Fruit fly (Drosophila melanogaster) whole organism, embryonic: ENCODE measurements around the gene CG43062.

ENCODE experiments used
- Bteb2 ChIP-seq: fragments of 200-800 bp; sonication (Bioruptor generic); optimal IDR thresholded peaks from 2 replicates; lab custom pipeline; 2016; ENCODE audit warnings: missing biosample characterization, missing genetic modification characterization
- C15 ChIP-seq: fragments of 200-800 bp; sonication (Bioruptor generic); IDR thresholded peaks from 3 replicates; pipeline ENCODE4 v1.3.6; 2022; ENCODE audit warnings: missing biosample characterization, missing genetic modification characterization
- CG1024 ChIP-seq: fragments of 200-800 bp; sonication (Bioruptor generic); IDR thresholded peaks from 2 replicates; pipeline ENCODE4 v1.3.6; 2022; ENCODE audit warnings: missing biosample characterization, missing genetic modification characterization
- CG11696 ChIP-seq: fragments of 200-800 bp; sonication (Bioruptor generic); IDR thresholded peaks from 2 replicates; pipeline ENCODE4 v1.3.6; 2022; ENCODE audit warnings: missing biosample characterization, missing genetic modification characterization
- CG11723 ChIP-seq: fragments of 200-800 bp; sonication (Bioruptor generic); optimal IDR thresholded peaks from 2 replicates; lab custom pipeline; 2017; ENCODE audit warnings: missing biosample characterization, mild to moderate bottlenecking, missing genetic modification characterization
- CG12769 ChIP-seq: fragments of 200-800 bp; sonication (Bioruptor generic); optimal IDR thresholded peaks from 2 replicates; lab custom pipeline; 2019; ENCODE audit warnings: missing biosample characterization, mild to moderate bottlenecking, missing genetic modification characterization, moderate library complexity
- CG13775 ChIP-seq: fragments of 200-800 bp; sonication (Bioruptor generic); optimal IDR thresholded peaks from 3 replicates; lab custom pipeline; 2017; ENCODE audit warnings: missing biosample characterization, mild to moderate bottlenecking, missing genetic modification characterization
- CG14441 ChIP-seq: fragments of 200-800 bp; sonication (Bioruptor generic); IDR thresholded peaks from 2 replicates; pipeline ENCODE4 v1.3.6; 2022; ENCODE audit warnings: missing biosample characterization, missing genetic modification characterization
- CG14710 ChIP-seq: fragments of 200-800 bp; sonication (Bioruptor generic); optimal IDR thresholded peaks from 3 replicates; lab custom pipeline; 2019; ENCODE audit warnings: missing biosample characterization, mild to moderate bottlenecking, missing genetic modification characterization, moderate library complexity
- CG1529 ChIP-seq: fragments of 200-800 bp; sonication (Bioruptor generic); optimal IDR thresholded peaks from 3 replicates; lab custom pipeline; 2018; ENCODE audit warnings: missing biosample characterization, missing genetic modification characterization
- CG1792 ChIP-seq: fragments of 200-800 bp; sonication (Bioruptor generic); optimal IDR thresholded peaks from 2 replicates; lab custom pipeline; 2016; ENCODE audit warnings: missing biosample characterization, missing genetic modification characterization
- CG18011 ChIP-seq: fragments of 200-800 bp; sonication (Bioruptor generic); optimal IDR thresholded peaks from 2 replicates; lab custom pipeline; 2017; ENCODE audit warnings: missing biosample characterization, missing genetic modification characterization, mild to moderate bottlenecking, moderate library complexity, missing genotype
- CG1832 ChIP-seq: fragments of 200-800 bp; sonication (Bioruptor generic); optimal IDR thresholded peaks from 2 replicates; lab custom pipeline; 2017; ENCODE audit warnings: missing biosample characterization, mild to moderate bottlenecking, missing genetic modification characterization, inconsistent platforms
- CG18599 ChIP-seq: fragments of 200-800 bp; sonication (Bioruptor generic); optimal IDR thresholded peaks from 3 replicates; lab custom pipeline; 2017; ENCODE audit warnings: missing biosample characterization, missing genetic modification characterization, mild to moderate bottlenecking, moderate library complexity, missing genetic modification reagents
- CG3281 ChIP-seq: fragments of 200-800 bp; sonication (Bioruptor generic); optimal IDR thresholded peaks from 3 replicates; lab custom pipeline; 2017; ENCODE audit warnings: missing biosample characterization, mild to moderate bottlenecking, missing genetic modification characterization
- CG33213 ChIP-seq: fragments of 200-800 bp; sonication (Bioruptor generic); optimal IDR thresholded peaks from 3 replicates; lab custom pipeline; 2016; ENCODE audit warnings: missing biosample characterization, missing genetic modification characterization
- CG4282 ChIP-seq: fragments of 200-800 bp; sonication (Bioruptor generic); optimal IDR thresholded peaks from 2 replicates; lab custom pipeline; 2016; ENCODE audit warnings: missing biosample characterization, missing genetic modification characterization
- CG6765 ChIP-seq: fragments of 200-800 bp; sonication (Bioruptor generic); optimal IDR thresholded peaks from 3 replicates; lab custom pipeline; 2017; ENCODE audit warnings: missing biosample characterization, mild to moderate bottlenecking, missing genetic modification characterization
- CG7372 ChIP-seq: fragments of 200-800 bp; sonication (Bioruptor generic); IDR thresholded peaks from 2 replicates; pipeline ENCODE4 v1.3.6; 2022; ENCODE audit warnings: missing biosample characterization, missing genetic modification characterization
- CG7963 ChIP-seq: fragments of 200-800 bp; sonication (Bioruptor generic); IDR thresholded peaks from 3 replicates; pipeline ENCODE4 v1.3.6; 2022; ENCODE audit warnings: missing biosample characterization, missing genetic modification characterization; ENCODE audit not compliant: partially characterized antibody
- CG7987 ChIP-seq: fragments of 200-800 bp; sonication (Bioruptor generic); optimal IDR thresholded peaks from 2 replicates; lab custom pipeline; 2018; ENCODE audit warnings: missing biosample characterization, mild to moderate bottlenecking, missing genetic modification characterization, moderate library complexity
- CG8924 ChIP-seq: fragments of 200-800 bp; optimal IDR thresholded peaks from 3 replicates; lab custom pipeline; 2019; ENCODE audit warnings: missing biosample characterization, mild to moderate bottlenecking, missing genetic modification characterization, moderate library complexity
- CG9727 ChIP-seq: fragments of 200-800 bp; sonication (Bioruptor generic); optimal IDR thresholded peaks from 3 replicates; lab custom pipeline; 2017; ENCODE audit warnings: missing biosample characterization, mild to moderate bottlenecking, missing genetic modification characterization
- CTCF ChIP-seq: fragments of 200-800 bp; sonication (Bioruptor generic); optimal IDR thresholded peaks from 2 replicates; lab custom pipeline; 2017; ENCODE audit warnings: missing biosample characterization, mild to moderate bottlenecking, missing genetic modification characterization, moderate library complexity
- Chrac-16 ChIP-seq: fragments of 200-800 bp; sonication (Bioruptor generic); optimal IDR thresholded peaks from 3 replicates; lab custom pipeline; 2016; ENCODE audit warnings: missing biosample characterization, missing genetic modification characterization
- CoRest ChIP-seq: fragments of 200-800 bp; sonication (Bioruptor generic); optimal IDR thresholded peaks from 3 replicates; lab custom pipeline; 2018; ENCODE audit warnings: missing biosample characterization, mild to moderate bottlenecking, missing genetic modification characterization, moderate library complexity
- Dad ChIP-seq: fragments of 200-800 bp; sonication (Bioruptor generic); optimal IDR thresholded peaks from 3 replicates; lab custom pipeline; 2016; ENCODE audit warnings: missing biosample characterization, missing genetic modification characterization
- Dfd ChIP-seq, 2 experiments: fragments of >200 bp; optimal IDR thresholded peaks; 2 replicates each; lab custom pipeline; 2017; ENCODE audit warnings: missing biosample characterization in 2 of 2, missing genetic modification characterization in 2 of 2
- Fer2 ChIP-seq: fragments of 200-800 bp; sonication (Bioruptor generic); optimal IDR thresholded peaks from 2 replicates; lab custom pipeline; 2018; ENCODE audit warnings: missing biosample characterization, mild to moderate bottlenecking, missing genetic modification characterization, moderate library complexity
- MBD-R2 ChIP-seq: fragments of 200-800 bp; sonication (Bioruptor generic); IDR thresholded peaks from 2 replicates; pipeline ENCODE4 v1.3.6; 2022; ENCODE audit warnings: missing biosample characterization, missing genetic modification characterization
- Med ChIP-seq: fragments of 200-800 bp; sonication (Bioruptor generic); peaks from one replicate; lab custom pipeline; 2016; ENCODE audit warnings: missing biosample characterization, missing genetic modification characterization, mild to moderate bottlenecking, inconsistent platforms, moderate library complexity
- Mrtf ChIP-seq: fragments of 200-800 bp; sonication (Bioruptor generic); IDR thresholded peaks from 3 replicates; pipeline ENCODE4 v1.3.6; 2022; ENCODE audit warnings: missing biosample characterization, missing genetic modification characterization
- Sin3A ChIP-seq: fragments of >200 bp; optimal IDR thresholded peaks from 2 replicates; lab custom pipeline; 2018
- Trl ChIP-seq, 3 experiments: fragments of >200 bp in 2 of 3; fragments of 200-800 bp in 1 of 3; sonication (Bioruptor generic) in 1 of 3; optimal IDR thresholded peaks; 2 replicates in 1 of 3; 3 replicates in 2 of 3; lab custom pipeline; 2016 to 2017; ENCODE audit warnings: missing biosample characterization in 1 of 3, missing genetic modification characterization in 1 of 3
- ac ChIP-seq: fragments of 200-800 bp; sonication (Bioruptor generic); optimal IDR thresholded peaks from 3 replicates; lab custom pipeline; 2017; ENCODE audit warnings: missing biosample characterization, mild to moderate bottlenecking, missing genetic modification characterization
- bcd ChIP-seq: fragments of 200-800 bp; sonication (Bioruptor generic); optimal IDR thresholded peaks from 2 replicates; lab custom pipeline; 2017; ENCODE audit warnings: missing biosample characterization, mild to moderate bottlenecking, missing genetic modification characterization
- chn ChIP-seq: fragments of 200-800 bp; sonication (Bioruptor generic); optimal IDR thresholded peaks from 2 replicates; lab custom pipeline; 2016; ENCODE audit warnings: missing biosample characterization, missing genetic modification characterization
- crc ChIP-seq: fragments of 200-800 bp; sonication (Bioruptor generic); optimal IDR thresholded peaks from 2 replicates; lab custom pipeline; 2016; ENCODE audit warnings: missing biosample characterization, missing genetic modification characterization
- dm ChIP-seq: fragments of 200-800 bp; sonication (Bioruptor generic); optimal IDR thresholded peaks from 3 replicates; lab custom pipeline; 2016; ENCODE audit warnings: missing biosample characterization, missing genetic modification characterization
- fd96Cb ChIP-seq: fragments of 200-800 bp; sonication (Bioruptor generic); optimal IDR thresholded peaks from 2 replicates; lab custom pipeline; 2018; ENCODE audit warnings: missing biosample characterization, mild to moderate bottlenecking, missing genetic modification characterization, moderate library complexity
- ftz-f1 ChIP-seq: fragments of 200-800 bp; sonication (Bioruptor generic); optimal IDR thresholded peaks from 2 replicates; lab custom pipeline; 2016; ENCODE audit warnings: missing biosample characterization, missing genetic modification characterization
- fu2 ChIP-seq: fragments of 200-800 bp; sonication (Bioruptor generic); optimal IDR thresholded peaks from 2 replicates; lab custom pipeline; 2016; ENCODE audit warnings: missing biosample characterization, missing genetic modification characterization
- gem ChIP-seq: fragments of 200-800 bp; sonication (Bioruptor generic); optimal IDR thresholded peaks from 2 replicates; lab custom pipeline; 2019; ENCODE audit warnings: missing biosample characterization, mild to moderate bottlenecking, missing genetic modification characterization, moderate library complexity
- gsb-n ChIP-seq: fragments of 200-800 bp; sonication (Bioruptor generic); optimal IDR thresholded peaks from 3 replicates; lab custom pipeline; 2018; ENCODE audit warnings: missing biosample characterization, mild to moderate bottlenecking, missing genetic modification characterization
- gt ChIP-seq: fragments of 200-800 bp; sonication (Bioruptor generic); IDR thresholded peaks from 2 replicates; pipeline ENCODE4 v1.3.6; 2022; ENCODE audit warnings: missing biosample characterization, missing genetic modification characterization
- jing ChIP-seq: fragments of 200-800 bp; sonication (Bioruptor generic); optimal IDR thresholded peaks from 2 replicates; lab custom pipeline; 2018; ENCODE audit warnings: missing biosample characterization, mild to moderate bottlenecking, missing genetic modification characterization
- peb ChIP-seq: fragments of 200-800 bp; sonication (Bioruptor generic); IDR thresholded peaks from 2 replicates; pipeline ENCODE4 v1.3.6; 2022; ENCODE audit warnings: missing biosample characterization, missing genetic modification characterization
- row ChIP-seq: fragments of 200-800 bp; sonication (Bioruptor generic); IDR thresholded peaks from 3 replicates; pipeline ENCODE4 v1.3.6; 2022; ENCODE audit warnings: missing biosample characterization, missing genetic modification characterization
- sr ChIP-seq: fragments of 200-800 bp; sonication (Bioruptor generic); IDR thresholded peaks from 3 replicates; pipeline ENCODE4 v1.3.6; 2022; ENCODE audit warnings: missing biosample characterization, missing genetic modification characterization
- stwl ChIP-seq: fragments of 200-800 bp; sonication (Bioruptor generic); optimal IDR thresholded peaks from 3 replicates; lab custom pipeline; 2018; ENCODE audit warnings: missing biosample characterization, mild to moderate bottlenecking, missing genetic modification characterization, moderate library complexity
- sug ChIP-seq: fragments of 200-800 bp; optimal IDR thresholded peaks from 2 replicates; lab custom pipeline; 2019; ENCODE audit warnings: missing biosample characterization, mild to moderate bottlenecking, missing genetic modification characterization, moderate library complexity

CG43062 gene

dm6 chr3R:11764279-11764880, 14.2 kb downstream of the CG43062 start, which contains the start of gene Lk6 (continued):
- TF ChIP-seq Trl (optimal IDR thresholded peaks at IDR 0.05; lab: Kevin White, UChicago), result no peak
- TF ChIP-seq Trl (GFP tag; optimal IDR thresholded peaks at IDR 0.05; lab: Kevin White, UChicago), result peak; percentile 14
- TF ChIP-seq Dad (GFP tag; lab: Kevin White, UChicago), result peak; percentile 42
- no peak for TF ChIP-seq gt
- TF ChIP-seq CG1024 (GFP tag; lab: Robert Waterston, UW), result no peak
- TF ChIP-seq fu2 (GFP tag; lab: Kevin White, UChicago), result peak; percentile 4
- no peak for TF ChIP-seq jing (GFP tag; lab: Kevin White, UChicago)
- no peak for TF ChIP-seq Fer2 (tag; lab: Kevin White, UChicago)
- TF ChIP-seq CG11696 (GFP tag; lab: Robert Waterston, UW), result no peak
- TF ChIP-seq CG11723 (GFP tag; lab: Kevin White, UChicago), result no peak
- no peak for TF ChIP-seq CG7963 (GFP tag; lab: Robert Waterston, UW)
- peak; percentile 25 for TF ChIP-seq Bteb2
- peak; percentile 81 for TF ChIP-seq CG7987 (GFP tag; lab: Kevin White, UChicago)
- peak; percentile 9 for TF ChIP-seq CG1792 (GFP tag; lab: Kevin White, UChicago)
- peak; percentile 67 for TF ChIP-seq sug (tag; lab: Kevin White, UChicago)
- peak; percentile 60 for TF ChIP-seq stwl (tag; lab: Kevin White, UChicago)
- no peak for TF ChIP-seq sr
- no peak for TF ChIP-seq CG4282 (GFP tag; lab: Kevin White, UChicago)
- TF ChIP-seq CG3281 (GFP tag; lab: Kevin White, UChicago), result peak; percentile 72
- no peak for TF ChIP-seq ac (GFP tag; lab: Kevin White, UChicago)
- no peak for TF ChIP-seq Mrtf (GFP tag; lab: Robert Waterston, UW)
- peak; percentile 76 for TF ChIP-seq Sin3A (lab: Kevin White, UChicago)
- TF ChIP-seq CG18599 (GFP tag; lab: Kevin White, UChicago), result peak; percentile 77
- TF ChIP-seq fd96Cb, result no peak
- TF ChIP-seq dm, result peak; percentile 9
- TF ChIP-seq row, result no peak
- TF ChIP-seq ftz-f1 (GFP tag; lab: Kevin White, UChicago), result no peak
- no peak for TF ChIP-seq peb
- TF ChIP-seq CG6765, result peak; percentile 81
- peak; percentile 70 for TF ChIP-seq CG9727
- no peak for TF ChIP-seq chn (GFP tag; lab: Kevin White, UChicago)
- TF ChIP-seq bcd (GFP tag; lab: Kevin White, UChicago), result peak; percentile 52
- no peak for TF ChIP-seq C15 (GFP tag; lab: Robert Waterston, UW)
- no peak for TF ChIP-seq CG14441
- peak; percentile 90 for TF ChIP-seq CG14710 (tag; lab: Kevin White, UChicago)
- no peak for TF ChIP-seq MBD-R2
- TF ChIP-seq Med (GFP tag; lab: Kevin White, UChicago), result peak; percentile 96
- TF ChIP-seq Dfd (GFP tag; optimal IDR thresholded peaks at IDR 0.05; lab: Kevin White, UChicago), result no peak
- TF ChIP-seq gsb-n (tag; lab: Kevin White, UChicago), result peak; percentile 45
- TF ChIP-seq CG1832 (GFP tag; lab: Kevin White, UChicago), result no peak
- no peak for TF ChIP-seq crc (GFP tag; lab: Kevin White, UChicago)
- no peak for TF ChIP-seq CG1529 (GFP tag; lab: Kevin White, UChicago)
- peak; percentile 89 for TF ChIP-seq CTCF (GFP tag; lab: Kevin White, UChicago)
- TF ChIP-seq CG12769 (tag; lab: Kevin White, UChicago), result peak; percentile 80
- peak; percentile 48 for TF ChIP-seq CG8924 (tag; lab: Kevin White, UChicago)
- TF ChIP-seq CG13775, result peak; percentile 1
- peak; percentile 93 for TF ChIP-seq CG33213 (GFP tag; lab: Kevin White, UChicago)
- TF ChIP-seq CG18011 (GFP tag; lab: Kevin White, UChicago), result no peak
- TF ChIP-seq CG7372 (GFP tag; lab: Robert Waterston, UW), result no peak
- peak; percentile 12 for TF ChIP-seq Chrac-16 (GFP tag; lab: Kevin White, UChicago)
- peak; percentile 62 for TF ChIP-seq CoRest (tag; lab: Kevin White, UChicago)
- peak; percentile 42 for TF ChIP-seq gem
